Worm (Caenorhabditis elegans) whole organism, late embryonic: ENCODE data around the gene lpl-1.

Experiments
- T23F11.4 ChIP-seq: fragments of 200-800 bp; sonication (Bioruptor generic); optimal IDR thresholded peaks from 2 replicates; lab custom pipeline; 2018; ENCODE audit warnings: mild to moderate bottlenecking, missing genetic modification characterization, missing compliant biosample characterization
- ama-1 ChIP-seq: fragments of 150-350 bp; optimal IDR thresholded peaks from 2 replicates; lab custom pipeline; 2014
- che-1 ChIP-seq: sonication (generic microtip); optimal IDR thresholded peaks from 2 replicates; lab custom pipeline; 2016; ENCODE audit warnings: mild to moderate bottlenecking, missing genetic modification characterization, missing compliant biosample characterization
- elt-4 ChIP-seq: sonication (generic microtip); optimal IDR thresholded peaks from 2 replicates; lab custom pipeline; 2016; ENCODE audit warnings: missing genetic modification characterization, missing compliant biosample characterization
- pha-2 ChIP-seq: sonication (generic microtip); optimal IDR thresholded peaks from 2 replicates; lab custom pipeline; 2017; ENCODE audit warnings: mild to moderate bottlenecking, missing genetic modification characterization, missing compliant biosample characterization
- pha-4 ChIP-seq: fragments of 150-350 bp; optimal IDR thresholded peaks from 2 replicates; lab custom pipeline; 2018; ENCODE audit warnings: missing biosample characterization, missing genetic modification reagents, missing genetic modification characterization
- unc-55 ChIP-seq: sonication (generic microtip); optimal IDR thresholded peaks from 2 replicates; lab custom pipeline; 2017; ENCODE audit warnings: missing biosample characterization, missing genetic modification reagents, missing genetic modification characterization

DNA sequence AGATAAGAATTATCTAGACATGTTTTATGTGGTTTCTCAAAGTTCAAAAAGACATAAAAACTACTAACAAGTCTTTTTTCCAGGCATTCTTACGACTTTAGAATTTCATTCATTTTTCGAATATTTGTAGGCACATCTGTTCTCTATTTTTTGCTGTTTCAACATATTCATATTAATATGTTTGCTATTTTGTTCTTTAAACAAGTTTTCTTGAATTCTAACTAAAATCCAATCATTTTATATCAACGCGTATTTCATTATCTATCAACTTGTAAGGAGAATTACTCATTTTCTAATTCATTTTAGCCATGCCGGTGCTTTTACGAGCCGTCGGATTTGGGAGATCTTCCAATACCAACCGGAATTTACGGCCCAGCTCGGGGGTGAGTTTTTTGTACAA, 11.8 kb downstream of the lpl-1 start, which contains the start of gene twk-8:
- TF ChIP-seq unc-55 = no peak
- no peak for TF ChIP-seq pha-2
- no peak for TF ChIP-seq elt-4
- TF ChIP-seq che-1 (tag; lab: Kevin White, UChicago) = no peak
- TF ChIP-seq pha-4 (tag; lab: Kevin White, UChicago) = no peak
- no peak for TF ChIP-seq T23F11.4 (GFP tag; lab: Kevin White, UChicago)
- TF ChIP-seq ama-1 (lab: Kevin White, UChicago) = no peak
